Worm (Caenorhabditis elegans): ENCODE data around the gene clc-20.

clc-20 gene

ce11 chrIII:853414-853813, 19.0 kb upstream of the clc-20 start:
- no peak for TF ChIP-seq sea-1 (GFP tag; conservative IDR thresholded peaks at IDR 0.05)
- no peak for TF ChIP-seq ceh-36 (tag; optimal IDR thresholded peaks at IDR 0.05)
- no peak for TF ChIP-seq hmbx-1 (tag; optimal IDR thresholded peaks at IDR 0.05)
- no peak for TF ChIP-seq ceh-13 (GFP tag; optimal IDR thresholded peaks at IDR 0.05)
- TF ChIP-seq aly-1 (tag; optimal IDR thresholded peaks at IDR 0.05), result no peak
- no peak for TF ChIP-seq pes-1 (GFP tag; IDR thresholded peaks at IDR 0.05)
- TF ChIP-seq tbx-11 (GFP tag; IDR thresholded peaks at IDR 0.05), result no peak
- no peak for TF ChIP-seq tbx-37 (GFP tag; conservative IDR thresholded peaks at IDR 0.05)
- TF ChIP-seq ets-7 (tag; optimal IDR thresholded peaks at IDR 0.05), result no peak
- no peak for TF ChIP-seq B0310.2 (tag; optimal IDR thresholded peaks at IDR 0.05)
- no peak for TF ChIP-seq hmg-4 (GFP tag; optimal IDR thresholded peaks at IDR 0.05)
- TF ChIP-seq flt-1 (GFP tag; IDR thresholded peaks at IDR 0.05), result no peak
- TF ChIP-seq tra-4 (tag; optimal IDR thresholded peaks at IDR 0.05), result no peak
- TF ChIP-seq F13C5.2 (tag; optimal IDR thresholded peaks at IDR 0.05), result no peak
- no peak for TF ChIP-seq ama-1 (optimal IDR thresholded peaks at IDR 0.05)
- TF ChIP-seq scrt-1 (GFP tag; IDR thresholded peaks at IDR 0.05), result no peak

ce11 chrIII:853859-854359, 18.5 kb upstream of the clc-20 start, which contains the start of the genes rnp-5 and tag-51:
rnp-5 (minus strand) TSS chrIII:853909.
tag-51 (plus strand) TSS chrIII:854221.
- TF ChIP-seq tra-4 (tag; optimal IDR thresholded peaks at IDR 0.05), result no peak

- TF ChIP-seq flt-1 (GFP tag; IDR thresholded peaks at IDR 0.05) (no peak), tbx-11 (GFP tag; IDR thresholded peaks at IDR 0.05) (no peak), scrt-1 (GFP tag; IDR thresholded peaks at IDR 0.05) (no peak), aly-1 (tag; optimal IDR thresholded peaks at IDR 0.05) (no peak), ama-1 (optimal IDR thresholded peaks at IDR 0.05) (no peak), ceh-13 (GFP tag; optimal IDR thresholded peaks at IDR 0.05) (no peak), B0310.2 (tag; optimal IDR thresholded peaks at IDR 0.05) (no peak), tbx-37 (GFP tag; conservative IDR thresholded peaks at IDR 0.05) (no peak), hnd-1 (tag; optimal IDR thresholded peaks at IDR 0.05) (no peak), tra-4 (tag; optimal IDR thresholded peaks at IDR 0.05) (no peak), F13C5.2 (tag; optimal IDR thresholded peaks at IDR 0.05) (no peak), ceh-36 (tag; optimal IDR thresholded peaks at IDR 0.05) (no peak), hmbx-1 (tag; optimal IDR thresholded peaks at IDR 0.05) (no peak), sea-1 (GFP tag; conservative IDR thresholded peaks at IDR 0.05) (no peak), ets-7 (tag; optimal IDR thresholded peaks at IDR 0.05) (no peak), pes-1 (GFP tag; IDR thresholded peaks at IDR 0.05) (no peak)
These were observed 16.1 kb upstream of the clc-20 start, which contains the start of gene K02F3.12 for ce11 chrIII:856260-856659. K02F3.12 (plus strand) TSS chrIII:856560.

ce11 chrIII:856908-857307, 15.5 kb upstream of the clc-20 start:
- TF ChIP-seq pes-1 (GFP tag; IDR thresholded peaks at IDR 0.05) (no peak), flt-1 (GFP tag; IDR thresholded peaks at IDR 0.05) (no peak), hmg-4 (GFP tag; optimal IDR thresholded peaks at IDR 0.05) (no peak), tra-4 (tag; optimal IDR thresholded peaks at IDR 0.05) (no peak), B0310.2 (tag; optimal IDR thresholded peaks at IDR 0.05) (no peak), ceh-13 (GFP tag; optimal IDR thresholded peaks at IDR 0.05) (no peak), tbx-11 (GFP tag; IDR thresholded peaks at IDR 0.05) (no peak), F13C5.2 (tag; optimal IDR thresholded peaks at IDR 0.05) (no peak), hnd-1 (tag; optimal IDR thresholded peaks at IDR 0.05) (no peak), ceh-36 (tag; optimal IDR thresholded peaks at IDR 0.05) (no peak), sea-1 (GFP tag; conservative IDR thresholded peaks at IDR 0.05) (no peak), scrt-1 (GFP tag; IDR thresholded peaks at IDR 0.05) (no peak), ama-1 (optimal IDR thresholded peaks at IDR 0.05) (no peak)

- TF ChIP-seq ama-1 (optimal IDR thresholded peaks at IDR 0.05) (no peak), ceh-13 (GFP tag; optimal IDR thresholded peaks at IDR 0.05) (no peak), tbx-11 (GFP tag; IDR thresholded peaks at IDR 0.05) (no peak), ceh-36 (tag; optimal IDR thresholded peaks at IDR 0.05) (no peak), hmbx-1 (tag; optimal IDR thresholded peaks at IDR 0.05) (no peak), flt-1 (GFP tag; IDR thresholded peaks at IDR 0.05) (no peak), sea-1 (GFP tag; conservative IDR thresholded peaks at IDR 0.05) (no peak), F13C5.2 (tag; optimal IDR thresholded peaks at IDR 0.05) (no peak)
These were observed 12.5 kb upstream of the clc-20 start, which contains the start of gene exos-4.2 for ce11 chrIII:859898-860297. exos-4.2 (plus strand) TSS chrIII:860198.

- no peak for TF ChIP-seq F13C5.2 (tag; optimal IDR thresholded peaks at IDR 0.05)
- no peak for TF ChIP-seq hmg-4 (GFP tag; optimal IDR thresholded peaks at IDR 0.05)
- TF ChIP-seq flt-1 (GFP tag; IDR thresholded peaks at IDR 0.05), result no peak
- TF ChIP-seq ceh-13 (GFP tag; optimal IDR thresholded peaks at IDR 0.05), result no peak
- TF ChIP-seq ceh-36 (tag; optimal IDR thresholded peaks at IDR 0.05), result no peak
- TF ChIP-seq scrt-1 (GFP tag; IDR thresholded peaks at IDR 0.05), result no peak
- no peak for TF ChIP-seq hnd-1 (tag; optimal IDR thresholded peaks at IDR 0.05)
- no peak for TF ChIP-seq tra-4 (tag; optimal IDR thresholded peaks at IDR 0.05)
- no peak for TF ChIP-seq aly-1 (tag; optimal IDR thresholded peaks at IDR 0.05)
- TF ChIP-seq tbx-37 (GFP tag; conservative IDR thresholded peaks at IDR 0.05), result no peak
- no peak for TF ChIP-seq sea-1 (GFP tag; conservative IDR thresholded peaks at IDR 0.05)
- TF ChIP-seq hmbx-1 (tag; optimal IDR thresholded peaks at IDR 0.05), result no peak
- no peak for TF ChIP-seq ets-7 (tag; optimal IDR thresholded peaks at IDR 0.05)
- TF ChIP-seq pes-1 (GFP tag; IDR thresholded peaks at IDR 0.05), result no peak
- no peak for TF ChIP-seq B0310.2 (tag; optimal IDR thresholded peaks at IDR 0.05)
- no peak for TF ChIP-seq ama-1 (optimal IDR thresholded peaks at IDR 0.05)
- no peak for TF ChIP-seq tbx-11 (GFP tag; IDR thresholded peaks at IDR 0.05)
These were observed 10.5 kb upstream of the clc-20 start, which contains the start of gene arx-4 for ce11 chrIII:861819-862356. arx-4 (plus strand) TSS chrIII:862306.

ce11 chrIII:868866-869265, 3.5 kb upstream of the clc-20 start:
- TF ChIP-seq F13C5.2 (tag; optimal IDR thresholded peaks at IDR 0.05), result no peak
- no peak for TF ChIP-seq flt-1 (GFP tag; IDR thresholded peaks at IDR 0.05)
- no peak for TF ChIP-seq tbx-37 (GFP tag; conservative IDR thresholded peaks at IDR 0.05)
- no peak for TF ChIP-seq tra-4 (tag; optimal IDR thresholded peaks at IDR 0.05)
- no peak for TF ChIP-seq B0310.2 (tag; optimal IDR thresholded peaks at IDR 0.05)
- no peak for TF ChIP-seq hmbx-1 (tag; optimal IDR thresholded peaks at IDR 0.05)
- no peak for TF ChIP-seq ama-1 (optimal IDR thresholded peaks at IDR 0.05)

All from whole organism, early embryonic.